Worm (Caenorhabditis elegans) whole organism, L1 larva: ENCODE results near the gene R13A1.3.
A peak's percentile ranks its signal among the peaks of the same experiment; 100 is the strongest.

Source experiments
- C04F5.9 ChIP-seq: sonication (generic microtip); optimal IDR thresholded peaks from 2 replicates; lab custom pipeline; 2016; ENCODE audit warnings: missing genetic modification characterization, missing compliant biosample characterization
- C16A3.4 ChIP-seq: fragments of 150-350 bp; optimal IDR thresholded peaks from 2 replicates; lab custom pipeline; 2014; ENCODE audit warnings: missing biosample characterization, missing genetic modification characterization
- C34B4.2 ChIP-seq: sonication (generic microtip); optimal IDR thresholded peaks from 2 replicates; lab custom pipeline; 2017; ENCODE audit warnings: mild to moderate bottlenecking, missing genetic modification characterization, missing compliant biosample characterization
- F16B12.6 ChIP-seq: fragments of 150-350 bp; optimal IDR thresholded peaks from 2 replicates; lab custom pipeline; 2014; ENCODE audit warnings: missing biosample characterization, missing genetic modification characterization
- aha-1 ChIP-seq: fragments of 150-350 bp; optimal IDR thresholded peaks from 2 replicates; lab custom pipeline; 2014; ENCODE audit warnings: missing biosample characterization, missing genetic modification characterization
- alr-1 ChIP-seq: fragments of 200-800 bp; sonication (Bioruptor generic); optimal IDR thresholded peaks from 2 replicates; lab custom pipeline; 2018; ENCODE audit warnings: borderline replicate concordance, mild to moderate bottlenecking, missing genetic modification characterization, missing compliant biosample characterization
- aly-2 ChIP-seq: fragments of 150-350 bp; optimal IDR thresholded peaks from 2 replicates; lab custom pipeline; 2014; ENCODE audit warnings: missing biosample characterization, missing genetic modification characterization
- blmp-1 ChIP-seq: fragments of 150-350 bp; optimal IDR thresholded peaks from 2 replicates; lab custom pipeline; 2014; ENCODE audit warnings: missing biosample characterization, missing genetic modification characterization
- ceh-63 ChIP-seq: fragments of 200-800 bp; sonication (Bioruptor generic); optimal IDR thresholded peaks from 2 replicates; lab custom pipeline; 2018; ENCODE audit warnings: mild to moderate bottlenecking, missing genetic modification characterization, missing compliant biosample characterization
- ceh-88 ChIP-seq: fragments of 200-800 bp; sonication (Bioruptor generic); IDR thresholded peaks from 2 replicates; pipeline ENCODE4 v1.3.6; 2022; ENCODE audit warnings: missing genetic modification characterization, missing compliant biosample characterization
- efl-1 ChIP-seq, 4 experiments: fragments of 150-350 bp; optimal IDR thresholded peaks in 3 of 4; peaks in 1 of 4; 1 replicate in 1 of 4; 2 replicates in 3 of 4; lab custom pipeline; 2014; ENCODE audit warnings: missing biosample characterization in 2 of 4, missing genetic modification characterization in 2 of 4, missing genetic modification reagents in 2 of 4
- efl-3 ChIP-seq: fragments of 200-800 bp; sonication (Bioruptor generic); optimal IDR thresholded peaks from 2 replicates; lab custom pipeline; 2018; ENCODE audit warnings: mild to moderate bottlenecking, missing genetic modification characterization, missing compliant biosample characterization
- egl-13 ChIP-seq: sonication (generic microtip); optimal IDR thresholded peaks from 2 replicates; lab custom pipeline; 2016; ENCODE audit warnings: missing genotype, missing genetic modification reagents, missing genetic modification characterization, missing compliant biosample characterization
- elt-3 ChIP-seq, 6 experiments: fragments of 150-350 bp in 1 of 6; sonication (generic microtip); optimal IDR thresholded peaks; 2 replicates each; lab custom pipeline; 2017 to 2018; ENCODE audit warnings: missing biosample characterization in 6 of 6, missing genetic modification characterization in 6 of 6, inconsistent platforms in 1 of 6
- ets-5 ChIP-seq: fragments of 200-800 bp; sonication (Bioruptor generic); IDR thresholded peaks from 2 replicates; pipeline ENCODE4 v1.3.6; 2022; ENCODE audit warnings: missing genetic modification characterization, missing compliant biosample characterization
- fkh-8 ChIP-seq: sonication (generic microtip); optimal IDR thresholded peaks from 2 replicates; lab custom pipeline; 2016; ENCODE audit warnings: mild to moderate bottlenecking, missing genetic modification characterization, missing compliant biosample characterization
- hlh-17 ChIP-seq: fragments of 200-800 bp; sonication (Bioruptor generic); optimal IDR thresholded peaks from 2 replicates; lab custom pipeline; 2018; ENCODE audit warnings: missing genetic modification characterization, mild to moderate bottlenecking, missing compliant biosample characterization, moderate library complexity, borderline replicate concordance
- hpl-2 ChIP-seq: fragments of 150-350 bp; optimal IDR thresholded peaks from 2 replicates; lab custom pipeline; 2014; ENCODE audit warnings: missing biosample characterization, missing genetic modification reagents, missing genetic modification characterization
- isw-1 ChIP-seq: fragments of 200-800 bp; sonication (Bioruptor generic); IDR thresholded peaks from 2 replicates; pipeline ENCODE4 v1.3.6; 2022; ENCODE audit warnings: missing genetic modification characterization, missing compliant biosample characterization
- jun-1 ChIP-seq: fragments of 150-350 bp; optimal IDR thresholded peaks from 2 replicates; lab custom pipeline; 2014; ENCODE audit warnings: missing biosample characterization, missing genetic modification reagents, missing genetic modification characterization
- lin-13 ChIP-seq: fragments of 150-350 bp; optimal IDR thresholded peaks from 2 replicates; lab custom pipeline; 2014; ENCODE audit warnings: missing biosample characterization, missing genetic modification reagents, missing genetic modification characterization
- lin-14 ChIP-seq: fragments of 200-800 bp; sonication (Bioruptor generic); optimal IDR thresholded peaks from 2 replicates; lab custom pipeline; 2018; ENCODE audit warnings: mild to moderate bottlenecking, missing genetic modification characterization, moderate library complexity, missing compliant biosample characterization
- lin-15B ChIP-seq: fragments of 150-350 bp; sonication (generic microtip); optimal IDR thresholded peaks from 3 replicates; lab custom pipeline; 2014; ENCODE audit warnings: missing biosample characterization, missing genetic modification characterization
- lin-39 ChIP-seq: fragments of 150-350 bp; optimal IDR thresholded peaks from 2 replicates; lab custom pipeline; 2014; ENCODE audit warnings: missing biosample characterization, missing genetic modification reagents, missing genetic modification characterization
- lir-3 ChIP-seq: sonication (generic microtip); optimal IDR thresholded peaks from 2 replicates; lab custom pipeline; 2016; ENCODE audit warnings: mild to moderate bottlenecking, missing genetic modification characterization, moderate library complexity, missing compliant biosample characterization; ENCODE audit not compliant: poor library complexity
- lsy-2 ChIP-seq, 2 experiments: fragments of 150-350 bp; optimal IDR thresholded peaks; 2 replicates each; lab custom pipeline; 2014; ENCODE audit warnings: missing biosample characterization in 2 of 2, missing genetic modification characterization in 2 of 2
- mab-9 ChIP-seq: fragments of 200-800 bp; sonication (Bioruptor generic); IDR thresholded peaks from 2 replicates; pipeline ENCODE4 v1.3.6; 2022; ENCODE audit warnings: missing genetic modification reagents, missing genetic modification characterization, missing compliant biosample characterization
- mdl-1 ChIP-seq, 2 experiments: fragments of 150-350 bp; optimal IDR thresholded peaks; 2 replicates each; lab custom pipeline; 2014 to 2017; ENCODE audit warnings: missing biosample characterization in 2 of 2, missing genetic modification characterization in 2 of 2, inconsistent platforms in 1 of 2
- mef-2 ChIP-seq: fragments of 150-350 bp; optimal IDR thresholded peaks from 2 replicates; lab custom pipeline; 2014; ENCODE audit warnings: missing biosample characterization, missing genetic modification characterization
- mep-1 ChIP-seq: fragments of 150-350 bp; optimal IDR thresholded peaks from 2 replicates; lab custom pipeline; 2014; ENCODE audit warnings: missing biosample characterization, missing genetic modification characterization
- nhr-19 ChIP-seq: fragments of 200-800 bp; sonication (Bioruptor generic); conservative IDR thresholded peaks from 2 replicates; pipeline ENCODE4 v1.3.6; 2022; ENCODE audit warnings: missing genetic modification characterization, missing compliant biosample characterization
- nhr-237 ChIP-seq: fragments of 150-350 bp; optimal IDR thresholded peaks from 2 replicates; lab custom pipeline; 2014; ENCODE audit warnings: missing biosample characterization, missing genetic modification characterization
- nhr-47 ChIP-seq: sonication (generic microtip); optimal IDR thresholded peaks from 2 replicates; lab custom pipeline; 2016; ENCODE audit warnings: mild to moderate bottlenecking, missing genetic modification characterization, moderate library complexity, missing compliant biosample characterization
- nhr-71 ChIP-seq: sonication (generic microtip); optimal IDR thresholded peaks from 2 replicates; lab custom pipeline; 2016; ENCODE audit warnings: mild to moderate bottlenecking, missing genetic modification characterization, moderate library complexity, missing compliant biosample characterization
- nhr-84 ChIP-seq: sonication (generic microtip); optimal IDR thresholded peaks from 2 replicates; lab custom pipeline; 2017; ENCODE audit warnings: missing biosample characterization, missing genetic modification characterization
- nhr-85 ChIP-seq: sonication (generic microtip); peaks from one replicate; lab custom pipeline; 2016; ENCODE audit warnings: missing genetic modification characterization, inconsistent platforms, missing compliant biosample characterization
- pag-3 ChIP-seq: sonication (generic microtip); optimal IDR thresholded peaks from 2 replicates; lab custom pipeline; 2017; ENCODE audit warnings: missing genetic modification characterization, mild to moderate bottlenecking, missing compliant biosample characterization, antibody characterized with exemption, borderline replicate concordance; ENCODE audit not compliant: insufficient read depth
- pax-3 ChIP-seq: fragments of 200-800 bp; sonication (Bioruptor generic); optimal IDR thresholded peaks from 2 replicates; lab custom pipeline; 2018; ENCODE audit warnings: mild to moderate bottlenecking, missing genetic modification characterization, moderate library complexity, missing compliant biosample characterization
- skn-1 ChIP-seq: fragments of 150-350 bp; optimal IDR thresholded peaks from 2 replicates; lab custom pipeline; 2014; ENCODE audit warnings: missing biosample characterization, missing genetic modification characterization
- snpc-4 ChIP-seq: fragments of 150-350 bp; optimal IDR thresholded peaks from 2 replicates; lab custom pipeline; 2014; ENCODE audit warnings: missing biosample characterization, missing genetic modification characterization
- sox-4 ChIP-seq: sonication (generic microtip); optimal IDR thresholded peaks from 2 replicates; lab custom pipeline; 2016; ENCODE audit warnings: missing genetic modification characterization, missing compliant biosample characterization
- tlp-1 ChIP-seq: fragments of 150-350 bp; optimal IDR thresholded peaks from 2 replicates; lab custom pipeline; 2014; ENCODE audit warnings: missing biosample characterization, missing genetic modification characterization
- unc-130 ChIP-seq: fragments of 150-350 bp; optimal IDR thresholded peaks from 2 replicates; lab custom pipeline; 2017; ENCODE audit warnings: missing biosample characterization, missing genetic modification characterization, inconsistent platforms
- unc-30 ChIP-seq: sonication (generic microtip); optimal IDR thresholded peaks from 2 replicates; lab custom pipeline; 2017; ENCODE audit warnings: missing biosample characterization, missing genetic modification characterization
- unc-62 ChIP-seq: fragments of 150-350 bp; optimal IDR thresholded peaks from 2 replicates; lab custom pipeline; 2014; ENCODE audit warnings: missing biosample characterization, missing genetic modification reagents, missing genetic modification characterization
- vab-15 ChIP-seq: sonication (generic microtip); optimal IDR thresholded peaks from 2 replicates; lab custom pipeline; 2017; ENCODE audit warnings: missing genotype, mild to moderate bottlenecking, missing genetic modification characterization, missing compliant biosample characterization
- xbp-1 ChIP-seq: sonication (generic microtip); optimal IDR thresholded peaks from 2 replicates; lab custom pipeline; 2016; ENCODE audit warnings: missing genetic modification characterization, missing compliant biosample characterization
- zag-1 ChIP-seq: fragments of 150-350 bp; optimal IDR thresholded peaks from 2 replicates; lab custom pipeline; 2014; ENCODE audit warnings: missing biosample characterization, missing genetic modification characterization
- ztf-11 ChIP-seq, 2 experiments: sonication (generic microtip); optimal IDR thresholded peaks; 2 replicates each; lab custom pipeline; 2016 to 2017; ENCODE audit warnings: missing genetic modification characterization in 2 of 2, missing biosample characterization in 1 of 2, missing compliant biosample characterization in 1 of 2

The R13A1.3 gene

ce11 chrIV:7188528-7189422, 15.0 kb upstream of the R13A1.3 start, which contains the start of gene srlf-7 (continued):
- TF ChIP-seq ets-5 (GFP tag; lab: Robert Waterston, UW), result no peak
- TF ChIP-seq F16B12.6, result no peak
- TF ChIP-seq pax-3 (tag; lab: Kevin White, UChicago), result no peak
- no peak for TF ChIP-seq mef-2 (tag; lab: Kevin White, UChicago)
- no peak for TF ChIP-seq isw-1 (GFP tag; lab: Robert Waterston, UW)
- TF ChIP-seq xbp-1 (tag; lab: Kevin White, UChicago), result no peak
- no peak for TF ChIP-seq lin-39 (tag; lab: Kevin White, UChicago)
- TF ChIP-seq alr-1 (tag; lab: Kevin White, UChicago), result no peak
- no peak for TF ChIP-seq mdl-1 (tag; optimal IDR thresholded peaks at IDR 0.05; lab: Kevin White, UChicago)
- TF ChIP-seq lsy-2 (tag; optimal IDR thresholded peaks at IDR 0.05; lab: Kevin White, UChicago), result peak in 1 of 2 experiments; percentile 31
- TF ChIP-seq unc-30, result no peak
- TF ChIP-seq egl-13 (tag; lab: Kevin White, UChicago), result no peak
- TF ChIP-seq lir-3 (tag; lab: Kevin White, UChicago), result no peak
- no peak for TF ChIP-seq vab-15
- TF ChIP-seq aly-2 (tag; lab: Kevin White, UChicago), result no peak
- peak; percentile 67 for TF ChIP-seq blmp-1
- no peak for TF ChIP-seq nhr-237
- peak; percentile 9 for TF ChIP-seq lin-13 (GFP tag; lab: Kevin White, UChicago)
- no peak for TF ChIP-seq ceh-88 (GFP tag; lab: Robert Waterston, UW)
- no peak for TF ChIP-seq snpc-4 (tag; lab: Kevin White, UChicago)
- TF ChIP-seq nhr-47 (tag; lab: Kevin White, UChicago), result no peak
- TF ChIP-seq nhr-71 (tag; lab: Kevin White, UChicago), result peak; percentile 78
- TF ChIP-seq aha-1 (tag; lab: Kevin White, UChicago), result no peak
- no peak for TF ChIP-seq ztf-11 (tag; optimal IDR thresholded peaks at IDR 0.05; lab: Kevin White, UChicago)
- peak in 1 of 2 experiments; percentile 25 for TF ChIP-seq efl-1 (optimal IDR thresholded peaks at IDR 0.05; lab: Kevin White, UChicago)
- no peak for TF ChIP-seq efl-1 (GFP tag; optimal IDR thresholded peaks at IDR 0.05 in 1 of 2; lab: Kevin White, UChicago)
- TF ChIP-seq skn-1, result no peak
- TF ChIP-seq unc-130 (tag; lab: Kevin White, UChicago), result no peak
- TF ChIP-seq pag-3, result no peak
- no peak for TF ChIP-seq fkh-8 (tag; lab: Kevin White, UChicago)
- peak; percentile 37 for TF ChIP-seq C16A3.4 (tag; lab: Kevin White, UChicago)
- peak; percentile 86 for TF ChIP-seq nhr-85
- no peak for TF ChIP-seq mab-9 (GFP tag; lab: Robert Waterston, UW)
- no peak for TF ChIP-seq lin-15B (tag; lab: Kevin White, UChicago)
- TF ChIP-seq ceh-63, result no peak
- no peak for TF ChIP-seq mep-1 (tag; lab: Kevin White, UChicago)
- peak; percentile 66 for TF ChIP-seq jun-1 (tag; lab: Kevin White, UChicago)
- TF ChIP-seq C34B4.2 (tag; lab: Kevin White, UChicago), result no peak
- TF ChIP-seq nhr-84 (tag; lab: Kevin White, UChicago), result no peak
- TF ChIP-seq sox-4 (tag; lab: Kevin White, UChicago), result no peak
- no peak for TF ChIP-seq zag-1
- no peak for TF ChIP-seq unc-62 (GFP tag; lab: Kevin White, UChicago)
- TF ChIP-seq nhr-19 (GFP tag; lab: Robert Waterston, UW), result peak; percentile 40
- TF ChIP-seq hpl-2 (GFP tag; lab: Kevin White, UChicago), result no peak
- no peak for TF ChIP-seq efl-3 (GFP tag; lab: Kevin White, UChicago)
- no peak for TF ChIP-seq tlp-1 (tag; lab: Kevin White, UChicago)
- peak; percentile 81 for TF ChIP-seq lin-14 (GFP tag; lab: Kevin White, UChicago)
- no peak for TF ChIP-seq hlh-17
- TF ChIP-seq C04F5.9 (tag; lab: Kevin White, UChicago), result no peak
- TF ChIP-seq elt-3 (tag; optimal IDR thresholded peaks at IDR 0.05; lab: Kevin White, UChicago), result peak in 5 of 6 experiments; percentile 55 to 98 (median 90)
